Worm (Caenorhabditis elegans): ENCODE results near the gene F48D6.4.

Gene F48D6.4

ce11 chrX:4260297-4260696, 13.3 kb upstream of the F48D6.4 start, which contains the start of gene C52B9.4 (continued):
- peak; percentile 28 for TF ChIP-seq nhr-90 (tag; optimal IDR thresholded peaks at IDR 0.05; ENCODE audit: poor library complexity)
- no peak for TF ChIP-seq ets-5 (GFP tag; IDR thresholded peaks at IDR 0.05)
- TF ChIP-seq nhr-237 (tag; optimal IDR thresholded peaks at IDR 0.05) = no peak
- TF ChIP-seq dsc-1 (tag; optimal IDR thresholded peaks at IDR 0.05) = peak; percentile 46
- peak; percentile 34 to 45 for TF ChIP-seq lsy-2 (tag; optimal IDR thresholded peaks at IDR 0.05)
- TF ChIP-seq fkh-4 (tag; optimal IDR thresholded peaks at IDR 0.05; ENCODE audit: borderline replicate concordance) = no peak
- TF ChIP-seq lin-35 (GFP tag; optimal IDR thresholded peaks at IDR 0.05) = peak in 1 of 2 experiments; percentile 58
- TF ChIP-seq nhr-85 (tag) = peak; percentile 74
- peak; percentile 49 for TF ChIP-seq nhr-20 (tag; optimal IDR thresholded peaks at IDR 0.05)
- peak; percentile 6 for TF ChIP-seq fos-1 (tag; optimal IDR thresholded peaks at IDR 0.05)
- TF ChIP-seq F16B12.6 (tag; optimal IDR thresholded peaks at IDR 0.05) = peak; percentile 91
- TF ChIP-seq snu-23 (GFP tag; optimal IDR thresholded peaks at IDR 0.05) = peak; percentile 63
- TF ChIP-seq mdl-1 (tag; optimal IDR thresholded peaks at IDR 0.05) = peak in 1 of 2 experiments; percentile 44
- TF ChIP-seq Y116A8C.19 (tag; optimal IDR thresholded peaks at IDR 0.05; ENCODE audit: borderline replicate concordance) = no peak
- peak; percentile 50 for TF ChIP-seq tbx-2 (tag; optimal IDR thresholded peaks at IDR 0.05)
- peak; percentile 12 for TF ChIP-seq C04F5.9 (tag; optimal IDR thresholded peaks at IDR 0.05)
- no peak for TF ChIP-seq sptf-1 (tag; optimal IDR thresholded peaks at IDR 0.05)
- no peak for TF ChIP-seq snpc-4 (tag; optimal IDR thresholded peaks at IDR 0.05)
- no peak for TF ChIP-seq egl-27 (tag; optimal IDR thresholded peaks at IDR 0.05)
- TF ChIP-seq sox-4 (tag; optimal IDR thresholded peaks at IDR 0.05) = no peak
- peak; percentile 24 for TF ChIP-seq fkh-8 (tag; optimal IDR thresholded peaks at IDR 0.05)
- peak; percentile 67 for TF ChIP-seq lin-14 (GFP tag; optimal IDR thresholded peaks at IDR 0.05)
- peak in 2 of 3 experiments; percentile 18 to 30 for TF ChIP-seq dpl-1 (GFP tag; optimal IDR thresholded peaks at IDR 0.05)
- TF ChIP-seq irx-1 (tag; optimal IDR thresholded peaks at IDR 0.05) = peak; percentile 45

- TF ChIP-seq lsy-2 (tag; optimal IDR thresholded peaks at IDR 0.05) (no peak), C16A3.4 (tag; optimal IDR thresholded peaks at IDR 0.05) (no peak), nhr-28 (tag; optimal IDR thresholded peaks at IDR 0.05) (no peak), zag-1 (tag; optimal IDR thresholded peaks at IDR 0.05) (no peak), sox-4 (tag; optimal IDR thresholded peaks at IDR 0.05) (no peak), lin-15B (tag; optimal IDR thresholded peaks at IDR 0.05) (no peak), swsn-7 (tag; optimal IDR thresholded peaks at IDR 0.05) (no peak), vab-15 (tag; optimal IDR thresholded peaks at IDR 0.05) (no peak), lin-13 (GFP tag; optimal IDR thresholded peaks at IDR 0.05) (no peak), ztf-4 (tag; optimal IDR thresholded peaks at IDR 0.05) (no peak), jun-1 (tag; optimal IDR thresholded peaks at IDR 0.05) (no peak), pax-3 (tag; optimal IDR thresholded peaks at IDR 0.05) (no peak), nhr-20 (tag; optimal IDR thresholded peaks at IDR 0.05) (no peak)
These were observed 9.7 kb upstream of the F48D6.4 start, which contains the start of gene srv-6 for ce11 chrX:4256761-4257160. srv-6 (plus strand) TSS chrX:4257061.

ce11 chrX:4255366-4255765, 8.4 kb upstream of the F48D6.4 start:
- TF ChIP-seq nhr-11 (tag; optimal IDR thresholded peaks at IDR 0.05) (no peak), rnt-1 (tag; optimal IDR thresholded peaks at IDR 0.05) (no peak), jun-1 (tag; optimal IDR thresholded peaks at IDR 0.05) (no peak), alr-1 (tag; optimal IDR thresholded peaks at IDR 0.05; ENCODE audit: borderline replicate concordance) (no peak), fos-1 (tag; optimal IDR thresholded peaks at IDR 0.05) (no peak), isw-1 (GFP tag; IDR thresholded peaks at IDR 0.05) (no peak), irx-1 (tag; optimal IDR thresholded peaks at IDR 0.05) (no peak), elt-2 (tag; optimal IDR thresholded peaks at IDR 0.05) (no peak), pax-3 (tag; optimal IDR thresholded peaks at IDR 0.05) (no peak), mef-2 (tag; optimal IDR thresholded peaks at IDR 0.05) (no peak), swsn-7 (tag; optimal IDR thresholded peaks at IDR 0.05) (no peak), blmp-1 (tag; optimal IDR thresholded peaks at IDR 0.05) (no peak), unc-98 (GFP tag; IDR thresholded peaks at IDR 0.05) (no peak), egl-13 (tag; optimal IDR thresholded peaks at IDR 0.05) (no peak), ceh-88 (GFP tag; IDR thresholded peaks at IDR 0.05) (no peak), zag-1 (tag; optimal IDR thresholded peaks at IDR 0.05) (no peak), fkh-4 (tag; optimal IDR thresholded peaks at IDR 0.05; ENCODE audit: borderline replicate concordance) (no peak), snu-23 (GFP tag; optimal IDR thresholded peaks at IDR 0.05) (no peak)
